Worm (Caenorhabditis elegans) whole organism, late embryonic: ENCODE data around the gene cua-1.

Experiments used
- C38D4.7 ChIP-seq: fragments of 200-800 bp; sonication (Bioruptor generic); optimal IDR thresholded peaks from 2 replicates; lab custom pipeline; 2018; ENCODE audit warnings: mild to moderate bottlenecking, missing genetic modification characterization, moderate library complexity, missing compliant biosample characterization
- F13H6.1 ChIP-seq: sonication (generic microtip); optimal IDR thresholded peaks from 2 replicates; lab custom pipeline; 2016; ENCODE audit warnings: missing genetic modification characterization, missing compliant biosample characterization
- K09A11.1 ChIP-seq: sonication (generic microtip); optimal IDR thresholded peaks from 2 replicates; lab custom pipeline; 2017; ENCODE audit warnings: antibody characterized with exemption, mild to moderate bottlenecking, missing genetic modification characterization, missing compliant biosample characterization; ENCODE audit not compliant: insufficient read depth
- T23F11.4 ChIP-seq: fragments of 200-800 bp; sonication (Bioruptor generic); optimal IDR thresholded peaks from 2 replicates; lab custom pipeline; 2018; ENCODE audit warnings: mild to moderate bottlenecking, missing genetic modification characterization, missing compliant biosample characterization
- Y22D7AL.16 ChIP-seq: sonication (generic microtip); optimal IDR thresholded peaks from 2 replicates; lab custom pipeline; 2016; ENCODE audit warnings: missing genetic modification characterization, missing compliant biosample characterization
- ama-1 ChIP-seq: fragments of 150-350 bp; optimal IDR thresholded peaks from 2 replicates; lab custom pipeline; 2014
- ceh-18 ChIP-seq: sonication (generic microtip); optimal IDR thresholded peaks from 2 replicates; lab custom pipeline; 2016; ENCODE audit warnings: missing genetic modification characterization, missing compliant biosample characterization
- ceh-24 ChIP-seq: sonication (generic microtip); optimal IDR thresholded peaks from 2 replicates; lab custom pipeline; 2016; ENCODE audit warnings: mild to moderate bottlenecking, missing genetic modification characterization, missing compliant biosample characterization
- ceh-30 ChIP-seq: fragments of 150-350 bp; optimal IDR thresholded peaks from 2 replicates; lab custom pipeline; 2014; ENCODE audit warnings: missing biosample characterization, missing genetic modification characterization
- ceh-45 ChIP-seq: fragments of 200-800 bp; sonication (Bioruptor generic); IDR thresholded peaks from 2 replicates; pipeline ENCODE4 v1.3.6; 2022; ENCODE audit warnings: missing genetic modification reagents, missing genetic modification characterization, missing compliant biosample characterization
- ceh-48 ChIP-seq: sonication (generic microtip); optimal IDR thresholded peaks from 2 replicates; lab custom pipeline; 2016; ENCODE audit warnings: missing genetic modification characterization, inconsistent platforms, missing compliant biosample characterization
- ceh-6 ChIP-seq: fragments of 200-800 bp; sonication (Bioruptor generic); optimal IDR thresholded peaks from 2 replicates; lab custom pipeline; 2018; ENCODE audit warnings: mild to moderate bottlenecking, missing genetic modification characterization, missing compliant biosample characterization
- ceh-9 ChIP-seq: sonication (generic microtip); optimal IDR thresholded peaks from 2 replicates; lab custom pipeline; 2016; ENCODE audit warnings: mild to moderate bottlenecking, missing genetic modification characterization, inconsistent platforms, missing compliant biosample characterization
- dve-1 ChIP-seq: sonication (generic microtip); optimal IDR thresholded peaks from 2 replicates; lab custom pipeline; 2017; ENCODE audit warnings: antibody characterized with exemption, mild to moderate bottlenecking, missing genetic modification characterization, missing compliant biosample characterization
- elt-2 ChIP-seq: sonication (generic microtip); optimal IDR thresholded peaks from 2 replicates; lab custom pipeline; 2016; ENCODE audit warnings: missing genetic modification reagents, missing genetic modification characterization, missing compliant biosample characterization
- fkh-6 ChIP-seq: sonication (generic microtip); optimal IDR thresholded peaks from 2 replicates; lab custom pipeline; 2016; ENCODE audit warnings: missing genetic modification characterization, missing compliant biosample characterization
- gmeb-2 ChIP-seq: sonication (generic microtip); optimal IDR thresholded peaks from 2 replicates; lab custom pipeline; 2016; ENCODE audit warnings: missing genetic modification characterization, inconsistent platforms, missing compliant biosample characterization
- hlh-30 ChIP-seq: sonication (generic microtip); optimal IDR thresholded peaks from 2 replicates; lab custom pipeline; 2017; ENCODE audit warnings: antibody characterized with exemption, missing genetic modification characterization, missing compliant biosample characterization; ENCODE audit not compliant: insufficient read depth
- lim-6 ChIP-seq: sonication (generic microtip); optimal IDR thresholded peaks from 2 replicates; lab custom pipeline; 2016; ENCODE audit warnings: missing genetic modification characterization, missing compliant biosample characterization
- madf-2 ChIP-seq: sonication (generic microtip); optimal IDR thresholded peaks from 2 replicates; lab custom pipeline; 2017; ENCODE audit warnings: missing genetic modification characterization, missing compliant biosample characterization
- nfya-1 ChIP-seq: sonication (generic microtip); optimal IDR thresholded peaks from 2 replicates; lab custom pipeline; 2017; ENCODE audit warnings: missing genetic modification characterization, mild to moderate bottlenecking, missing compliant biosample characterization, antibody characterized with exemption, moderate library complexity
- nhr-11 ChIP-seq: fragments of 150-350 bp; optimal IDR thresholded peaks from 2 replicates; lab custom pipeline; 2014; ENCODE audit warnings: missing biosample characterization, missing genetic modification characterization
- npax-4 ChIP-seq: sonication (generic microtip); optimal IDR thresholded peaks from 2 replicates; lab custom pipeline; 2016; ENCODE audit warnings: missing genetic modification characterization, missing compliant biosample characterization
- odd-2 ChIP-seq: sonication (generic microtip); optimal IDR thresholded peaks from 2 replicates; lab custom pipeline; 2017; ENCODE audit warnings: antibody characterized with exemption, mild to moderate bottlenecking, missing genetic modification characterization, missing compliant biosample characterization
- pqm-1 ChIP-seq: sonication (generic microtip); optimal IDR thresholded peaks from 2 replicates; lab custom pipeline; 2016; ENCODE audit warnings: missing genetic modification characterization, missing compliant biosample characterization
- pros-1 ChIP-seq: fragments of 150-350 bp; optimal IDR thresholded peaks from 2 replicates; lab custom pipeline; 2014; ENCODE audit warnings: missing biosample characterization, missing genetic modification reagents, missing genetic modification characterization
- sdc-2 ChIP-seq: sonication (generic microtip); optimal IDR thresholded peaks from 2 replicates; lab custom pipeline; 2016; ENCODE audit warnings: missing genotype, missing genetic modification characterization, missing compliant biosample characterization
- sox-2 ChIP-seq: fragments of 200-800 bp; sonication (Bioruptor generic); IDR thresholded peaks from 2 replicates; pipeline ENCODE4 v1.3.6; 2022; ENCODE audit warnings: missing genetic modification reagents, missing genetic modification characterization, missing compliant biosample characterization
- sox-4 ChIP-seq: sonication (generic microtip); optimal IDR thresholded peaks from 2 replicates; lab custom pipeline; 2017; ENCODE audit warnings: mild to moderate bottlenecking, missing genetic modification characterization, inconsistent platforms, missing compliant biosample characterization
- tbx-2 ChIP-seq: sonication (generic microtip); optimal IDR thresholded peaks from 2 replicates; lab custom pipeline; 2016; ENCODE audit warnings: missing genetic modification characterization, missing compliant biosample characterization
- unc-3 ChIP-seq, 2 experiments: fragments of 200-800 bp in 1 of 2; sonication (Bioruptor generic) in 1 of 2; sonication (generic microtip) in 1 of 2; conservative IDR thresholded peaks in 1 of 2; optimal IDR thresholded peaks in 1 of 2; 2 replicates each; pipeline versions ENCODE4 v1.3.6 to Lab custom; 2016 to 2022; ENCODE audit warnings: missing compliant biosample characterization in 2 of 2, missing genetic modification characterization in 2 of 2, missing genetic modification reagents in 1 of 2
- unc-86 ChIP-seq: sonication (generic microtip); optimal IDR thresholded peaks from 2 replicates; lab custom pipeline; 2016; ENCODE audit warnings: missing genetic modification characterization, missing compliant biosample characterization
- zip-5 ChIP-seq: sonication (generic microtip); optimal IDR thresholded peaks from 2 replicates; lab custom pipeline; 2016; ENCODE audit warnings: missing genetic modification characterization, missing compliant biosample characterization

cua-1 gene

DNA sequence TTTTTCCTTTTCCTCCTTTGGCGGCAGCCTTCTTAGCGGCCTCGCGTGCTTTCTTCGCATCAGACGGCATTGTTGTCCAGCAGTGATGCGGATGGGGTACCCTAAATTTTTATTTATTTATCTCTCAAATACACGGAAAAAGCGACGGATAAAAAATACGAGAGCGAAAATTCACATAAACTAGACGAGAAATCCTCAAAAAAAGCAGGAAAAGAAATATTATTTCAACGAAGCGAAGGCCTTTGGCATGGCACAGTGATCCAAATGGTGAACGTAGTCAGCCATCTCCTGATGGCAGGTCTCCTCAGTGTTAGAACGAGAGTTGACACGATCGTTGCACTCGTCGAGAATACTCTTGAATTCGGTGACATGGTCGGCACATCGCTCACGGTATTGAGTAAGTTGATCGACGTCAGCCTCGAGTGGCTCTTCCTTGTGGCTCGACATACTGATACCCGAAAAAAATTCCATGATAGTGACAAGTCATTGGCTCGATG is 7.1 kb upstream of the cua-1 start, which contains the start of the genes abcf-2 and T27E9.2:
abcf-2 (minus strand) TSS at position 101 of the 497 bp plus-strand sequence.
T27E9.2 (minus strand) TSS at position 447 of the 497 bp plus-strand sequence.
- TF ChIP-seq sox-4 (tag; lab: Kevin White, UChicago) (no peak), ceh-24 (tag; lab: Kevin White, UChicago) (no peak), fkh-6 (tag; lab: Kevin White, UChicago) (no peak), ceh-9 (no peak), dve-1 (tag; lab: Kevin White, UChicago) (no peak), zip-5 (tag; lab: Kevin White, UChicago) (no peak), sox-2 (GFP tag; lab: Robert Waterston, UW) (no peak), nfya-1 (tag; lab: Kevin White, UChicago) (no peak), T23F11.4 (no peak), F13H6.1 (tag; lab: Kevin White, UChicago) (no peak), Y22D7AL.16 (tag; lab: Kevin White, UChicago) (no peak), unc-86 (tag; lab: Kevin White, UChicago) (no peak)

DNA sequence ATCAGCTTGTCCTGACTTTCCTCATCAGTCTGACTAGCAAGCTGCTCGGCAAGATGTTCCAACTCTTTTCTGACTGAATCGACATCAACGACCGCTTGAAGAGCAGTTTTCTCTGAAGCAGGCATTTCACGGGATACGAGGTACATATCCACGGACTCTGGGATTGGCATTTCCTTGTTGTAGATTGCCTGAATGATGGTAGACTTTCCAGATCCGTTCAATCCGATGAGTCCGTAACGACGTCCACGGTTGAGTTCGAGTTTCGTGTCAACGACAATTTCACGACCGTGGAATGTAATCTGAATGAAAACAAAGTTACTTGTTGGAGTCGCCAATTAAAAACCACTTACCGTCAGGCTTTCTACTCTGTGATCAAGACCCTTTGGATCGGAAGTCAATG is 6.4 kb upstream of the cua-1 start:
- TF ChIP-seq pros-1 (tag; lab: Kevin White, UChicago) (no peak), elt-2 (tag; lab: Kevin White, UChicago) (no peak), madf-2 (tag; lab: Kevin White, UChicago) (no peak), sdc-2 (no peak), nhr-11 (tag; lab: Kevin White, UChicago) (no peak), hlh-30 (tag; lab: Kevin White, UChicago) (no peak), odd-2 (tag; lab: Kevin White, UChicago) (no peak), ceh-24 (tag; lab: Kevin White, UChicago) (no peak), ceh-30 (no peak), zip-5 (tag; lab: Kevin White, UChicago) (no peak), gmeb-2 (no peak), K09A11.1 (tag; lab: Kevin White, UChicago) (no peak), fkh-6 (tag; lab: Kevin White, UChicago) (no peak), unc-3 (GFP tag; conservative IDR thresholded peaks at IDR 0.05; lab: Robert Waterston, UW) (no peak), unc-3 (tag; optimal IDR thresholded peaks at IDR 0.05; lab: Kevin White, UChicago) (no peak), ceh-18 (no peak), tbx-2 (no peak)

DNA sequence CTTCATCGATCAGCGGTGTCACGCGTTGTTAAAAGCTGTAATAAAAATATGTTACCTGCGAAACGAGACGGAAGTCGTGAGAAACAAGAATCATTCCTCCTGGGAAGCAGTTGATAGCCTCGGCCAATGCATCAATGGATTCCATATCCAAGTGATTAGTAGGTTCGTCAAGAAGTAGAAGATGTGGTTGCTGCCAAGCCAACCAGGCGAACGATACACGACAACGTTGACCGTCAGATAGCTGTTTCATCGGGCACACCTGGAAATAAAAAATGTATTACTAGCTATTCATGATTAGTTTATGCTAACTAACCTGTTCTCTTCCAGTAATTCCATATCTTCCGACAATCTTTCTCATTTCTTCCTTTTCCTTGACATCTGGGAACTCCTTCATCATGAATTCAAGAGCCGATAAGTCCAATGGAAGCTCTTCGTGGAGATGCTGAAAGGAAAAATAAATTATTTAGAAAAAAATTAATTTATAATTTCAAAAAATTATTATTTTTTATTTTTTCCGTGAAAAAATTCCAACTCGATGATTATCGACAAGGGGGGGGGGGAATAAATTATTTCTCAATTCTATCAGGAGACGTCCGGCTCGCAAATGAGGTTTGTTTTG is 4.0 kb upstream of the cua-1 start, which contains the start of gene tag-164:
tag-164 (plus strand) TSS at position 569 of the 619 bp plus-strand sequence.
- TF ChIP-seq ceh-48 (tag; lab: Kevin White, UChicago) (no peak), unc-3 (GFP tag; conservative IDR thresholded peaks at IDR 0.05; lab: Robert Waterston, UW) (no peak), unc-3 (tag; optimal IDR thresholded peaks at IDR 0.05; lab: Kevin White, UChicago) (no peak), Y22D7AL.16 (tag; lab: Kevin White, UChicago) (no peak), npax-4 (tag; lab: Kevin White, UChicago) (no peak), nfya-1 (tag; lab: Kevin White, UChicago) (no peak), ceh-30 (no peak), K09A11.1 (tag; lab: Kevin White, UChicago) (no peak), ceh-6 (no peak), lim-6 (tag; lab: Kevin White, UChicago) (no peak), sdc-2 (no peak)

DNA sequence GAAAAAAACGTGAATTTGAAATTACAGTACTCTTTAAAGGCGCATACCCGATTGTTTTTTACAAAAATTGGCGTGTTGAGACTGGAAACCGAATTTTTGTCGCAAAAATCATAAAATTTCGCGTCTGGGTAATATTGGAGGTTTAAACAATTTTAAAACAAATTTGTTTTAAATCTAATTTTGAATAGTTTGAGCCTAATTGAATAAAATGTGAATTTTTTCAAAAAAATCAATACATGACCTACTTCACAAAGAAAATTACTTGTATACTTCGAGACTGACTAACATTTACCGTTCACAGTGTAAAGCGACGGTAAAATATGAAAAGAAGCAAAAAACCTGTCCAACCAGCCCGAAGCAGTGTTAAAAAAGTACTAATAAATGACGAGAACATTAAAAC is 2.2 kb upstream of the cua-1 start:
- TF ChIP-seq npax-4 (tag; lab: Kevin White, UChicago), result no peak
- no peak for TF ChIP-seq pqm-1 (tag; lab: Kevin White, UChicago)
- no peak for TF ChIP-seq ceh-45 (GFP tag; lab: Robert Waterston, UW)
- no peak for TF ChIP-seq nfya-1 (tag; lab: Kevin White, UChicago)
- no peak for TF ChIP-seq ama-1 (lab: Kevin White, UChicago)
- TF ChIP-seq nhr-11 (tag; lab: Kevin White, UChicago), result no peak
- TF ChIP-seq C38D4.7, result no peak
